Worm (Caenorhabditis elegans) whole organism, late embryonic: ENCODE measurements around the gene C18E9.5.

ENCODE experiments used
- C38D4.7 ChIP-seq: fragments of 200-800 bp; sonication (Bioruptor generic); optimal IDR thresholded peaks from 2 replicates; lab custom pipeline; 2018; ENCODE audit warnings: mild to moderate bottlenecking, missing genetic modification characterization, moderate library complexity, missing compliant biosample characterization
- K02D7.2 ChIP-seq: sonication (generic microtip); optimal IDR thresholded peaks from 2 replicates; lab custom pipeline; 2017; ENCODE audit warnings: mild to moderate bottlenecking, missing genetic modification characterization, missing compliant biosample characterization
- T23F11.4 ChIP-seq: fragments of 200-800 bp; sonication (Bioruptor generic); optimal IDR thresholded peaks from 2 replicates; lab custom pipeline; 2018; ENCODE audit warnings: mild to moderate bottlenecking, missing genetic modification characterization, missing compliant biosample characterization
- Y22D7AL.16 ChIP-seq: sonication (generic microtip); optimal IDR thresholded peaks from 2 replicates; lab custom pipeline; 2016; ENCODE audit warnings: missing genetic modification characterization, missing compliant biosample characterization
- ceh-14 ChIP-seq: sonication (generic microtip); optimal IDR thresholded peaks from 2 replicates; lab custom pipeline; 2016; ENCODE audit warnings: missing genotype, missing genetic modification characterization, missing compliant biosample characterization
- ceh-18 ChIP-seq: sonication (generic microtip); optimal IDR thresholded peaks from 2 replicates; lab custom pipeline; 2016; ENCODE audit warnings: missing genetic modification characterization, missing compliant biosample characterization
- ceh-22 ChIP-seq: sonication (generic microtip); optimal IDR thresholded peaks from 2 replicates; lab custom pipeline; 2017; ENCODE audit warnings: missing biosample characterization, missing genetic modification characterization
- ceh-30 ChIP-seq: fragments of 150-350 bp; optimal IDR thresholded peaks from 2 replicates; lab custom pipeline; 2014; ENCODE audit warnings: missing biosample characterization, missing genetic modification characterization
- ceh-34 ChIP-seq: sonication (generic microtip); optimal IDR thresholded peaks from 2 replicates; lab custom pipeline; 2016; ENCODE audit warnings: mild to moderate bottlenecking, missing genetic modification characterization, missing compliant biosample characterization
- ceh-9 ChIP-seq: sonication (generic microtip); optimal IDR thresholded peaks from 2 replicates; lab custom pipeline; 2016; ENCODE audit warnings: mild to moderate bottlenecking, missing genetic modification characterization, inconsistent platforms, missing compliant biosample characterization
- che-1 ChIP-seq: sonication (generic microtip); optimal IDR thresholded peaks from 2 replicates; lab custom pipeline; 2016; ENCODE audit warnings: mild to moderate bottlenecking, missing genetic modification characterization, missing compliant biosample characterization
- dmd-4 ChIP-seq: sonication (generic microtip); optimal IDR thresholded peaks from 2 replicates; lab custom pipeline; 2016; ENCODE audit warnings: borderline replicate concordance, missing genetic modification characterization, missing compliant biosample characterization
- dve-1 ChIP-seq: sonication (generic microtip); optimal IDR thresholded peaks from 2 replicates; lab custom pipeline; 2017; ENCODE audit warnings: antibody characterized with exemption, mild to moderate bottlenecking, missing genetic modification characterization, missing compliant biosample characterization
- fax-1 ChIP-seq: sonication (generic microtip); optimal IDR thresholded peaks from 2 replicates; lab custom pipeline; 2016; ENCODE audit warnings: missing genotype, missing genetic modification characterization, missing compliant biosample characterization
- fkh-6 ChIP-seq: sonication (generic microtip); optimal IDR thresholded peaks from 2 replicates; lab custom pipeline; 2016; ENCODE audit warnings: missing genetic modification characterization, missing compliant biosample characterization
- gmeb-2 ChIP-seq: sonication (generic microtip); optimal IDR thresholded peaks from 2 replicates; lab custom pipeline; 2016; ENCODE audit warnings: missing genetic modification characterization, inconsistent platforms, missing compliant biosample characterization
- hlh-30 ChIP-seq: sonication (generic microtip); optimal IDR thresholded peaks from 2 replicates; lab custom pipeline; 2017; ENCODE audit warnings: antibody characterized with exemption, missing genetic modification characterization, missing compliant biosample characterization; ENCODE audit not compliant: insufficient read depth
- hlh-6 ChIP-seq: sonication (generic microtip); optimal IDR thresholded peaks from 2 replicates; lab custom pipeline; 2016; ENCODE audit warnings: missing genotype, missing genetic modification characterization, missing compliant biosample characterization
- lim-6 ChIP-seq: sonication (generic microtip); optimal IDR thresholded peaks from 2 replicates; lab custom pipeline; 2016; ENCODE audit warnings: missing genetic modification characterization, missing compliant biosample characterization
- nhr-11 ChIP-seq: fragments of 150-350 bp; optimal IDR thresholded peaks from 2 replicates; lab custom pipeline; 2014; ENCODE audit warnings: missing biosample characterization, missing genetic modification characterization
- npax-4 ChIP-seq: sonication (generic microtip); optimal IDR thresholded peaks from 2 replicates; lab custom pipeline; 2016; ENCODE audit warnings: missing genetic modification characterization, missing compliant biosample characterization
- odd-2 ChIP-seq: sonication (generic microtip); optimal IDR thresholded peaks from 2 replicates; lab custom pipeline; 2017; ENCODE audit warnings: antibody characterized with exemption, mild to moderate bottlenecking, missing genetic modification characterization, missing compliant biosample characterization
- pax-1 ChIP-seq: fragments of 150-350 bp; optimal IDR thresholded peaks from 2 replicates; lab custom pipeline; 2014; ENCODE audit warnings: missing biosample characterization, missing genetic modification characterization
- pha-2 ChIP-seq: sonication (generic microtip); optimal IDR thresholded peaks from 2 replicates; lab custom pipeline; 2017; ENCODE audit warnings: mild to moderate bottlenecking, missing genetic modification characterization, missing compliant biosample characterization
- rnt-1 ChIP-seq: sonication (generic microtip); optimal IDR thresholded peaks from 2 replicates; lab custom pipeline; 2016; ENCODE audit warnings: missing genetic modification characterization, missing compliant biosample characterization
- sdc-2 ChIP-seq: sonication (generic microtip); optimal IDR thresholded peaks from 2 replicates; lab custom pipeline; 2016; ENCODE audit warnings: missing genotype, missing genetic modification characterization, missing compliant biosample characterization
- ttx-3 ChIP-seq: sonication (generic microtip); optimal IDR thresholded peaks from 2 replicates; lab custom pipeline; 2016; ENCODE audit warnings: missing genetic modification reagents, missing genetic modification characterization, missing compliant biosample characterization
- unc-3 ChIP-seq, 2 experiments: fragments of 200-800 bp in 1 of 2; sonication (Bioruptor generic) in 1 of 2; sonication (generic microtip) in 1 of 2; conservative IDR thresholded peaks in 1 of 2; optimal IDR thresholded peaks in 1 of 2; 2 replicates each; pipeline versions ENCODE4 v1.3.6 to Lab custom; 2016 to 2022; ENCODE audit warnings: missing compliant biosample characterization in 2 of 2, missing genetic modification characterization in 2 of 2, missing genetic modification reagents in 1 of 2
- unc-42 ChIP-seq: sonication (generic microtip); optimal IDR thresholded peaks from 2 replicates; lab custom pipeline; 2016; ENCODE audit warnings: missing genotype, missing genetic modification characterization, missing compliant biosample characterization
- unc-55 ChIP-seq: sonication (generic microtip); optimal IDR thresholded peaks from 2 replicates; lab custom pipeline; 2017; ENCODE audit warnings: missing biosample characterization, missing genetic modification reagents, missing genetic modification characterization
- zip-5 ChIP-seq: sonication (generic microtip); optimal IDR thresholded peaks from 2 replicates; lab custom pipeline; 2016; ENCODE audit warnings: missing genetic modification characterization, missing compliant biosample characterization

C18E9.5 gene

ce11 chrII:8929771-8930170 lies 40.0 kb upstream of the C18E9.5 start, which contains the start of gene mrpl-50:
mrpl-50 (plus strand) TSS chrII:8929841.
- TF ChIP-seq ceh-34 (tag; lab: Kevin White, UChicago) (no peak), rnt-1 (tag; lab: Kevin White, UChicago) (no peak), zip-5 (tag; lab: Kevin White, UChicago) (no peak), Y22D7AL.16 (no peak), ttx-3 (tag; lab: Kevin White, UChicago) (no peak), fkh-6 (no peak), unc-3 (GFP tag; conservative IDR thresholded peaks at IDR 0.05; lab: Robert Waterston, UW) (no peak), unc-3 (tag; optimal IDR thresholded peaks at IDR 0.05; lab: Kevin White, UChicago) (no peak), C38D4.7 (GFP tag; lab: Kevin White, UChicago) (no peak), dmd-4 (tag; lab: Kevin White, UChicago) (no peak), odd-2 (tag; lab: Kevin White, UChicago) (no peak), che-1 (tag; lab: Kevin White, UChicago) (no peak), T23F11.4 (GFP tag; lab: Kevin White, UChicago) (no peak), ceh-9 (tag; lab: Kevin White, UChicago) (no peak), unc-42 (tag; lab: Kevin White, UChicago) (no peak), nhr-11 (tag; lab: Kevin White, UChicago) (no peak), lim-6 (tag; lab: Kevin White, UChicago) (no peak), ceh-14 (no peak)

- TF ChIP-seq C38D4.7 (GFP tag; lab: Kevin White, UChicago) = no peak
- TF ChIP-seq gmeb-2 (tag; lab: Kevin White, UChicago) = no peak
- TF ChIP-seq ceh-34 (tag; lab: Kevin White, UChicago) = no peak
- no peak for TF ChIP-seq ceh-30 (tag; lab: Kevin White, UChicago)
- no peak for TF ChIP-seq pha-2
- no peak for TF ChIP-seq npax-4
- TF ChIP-seq fax-1 (tag; lab: Kevin White, UChicago) = no peak
- no peak for TF ChIP-seq pax-1
Observed at ce11 chrII:8930763-8931162, 39.0 kb upstream of the C18E9.5 start, which contains the start of gene enol-1. enol-1 (plus strand) TSS chrII:8930997.

ce11 chrII:8931405-8932149 lies 38.2 kb upstream of the C18E9.5 start:
- TF ChIP-seq ceh-18 (tag; lab: Kevin White, UChicago) (peak; percentile 11), K02D7.2 (tag; lab: Kevin White, UChicago) (no peak), unc-42 (tag; lab: Kevin White, UChicago) (peak; percentile 29), sdc-2 (peak; percentile 9), ceh-9 (tag; lab: Kevin White, UChicago) (no peak), dve-1 (tag; lab: Kevin White, UChicago) (no peak)

- no peak for TF ChIP-seq K02D7.2 (tag; lab: Kevin White, UChicago)
- no peak for TF ChIP-seq unc-55 (GFP tag; lab: Kevin White, UChicago)
- no peak for TF ChIP-seq hlh-6 (tag; lab: Kevin White, UChicago)
- TF ChIP-seq ceh-22 (tag; lab: Kevin White, UChicago) = no peak
- TF ChIP-seq hlh-30 = no peak
- no peak for TF ChIP-seq sdc-2
- no peak for TF ChIP-seq gmeb-2 (tag; lab: Kevin White, UChicago)
- no peak for TF ChIP-seq unc-42 (tag; lab: Kevin White, UChicago)
- TF ChIP-seq, all 69 proteins: peak for 0
Observed at ce11 chrII:8932392-8932791, 37.4 kb upstream of the C18E9.5 start.
